Fruit fly (Drosophila melanogaster): ENCODE measurements around the gene Svil.
A peak's percentile ranks its signal among the peaks of the same experiment; 100 is the strongest.

The Svil gene

DNA sequence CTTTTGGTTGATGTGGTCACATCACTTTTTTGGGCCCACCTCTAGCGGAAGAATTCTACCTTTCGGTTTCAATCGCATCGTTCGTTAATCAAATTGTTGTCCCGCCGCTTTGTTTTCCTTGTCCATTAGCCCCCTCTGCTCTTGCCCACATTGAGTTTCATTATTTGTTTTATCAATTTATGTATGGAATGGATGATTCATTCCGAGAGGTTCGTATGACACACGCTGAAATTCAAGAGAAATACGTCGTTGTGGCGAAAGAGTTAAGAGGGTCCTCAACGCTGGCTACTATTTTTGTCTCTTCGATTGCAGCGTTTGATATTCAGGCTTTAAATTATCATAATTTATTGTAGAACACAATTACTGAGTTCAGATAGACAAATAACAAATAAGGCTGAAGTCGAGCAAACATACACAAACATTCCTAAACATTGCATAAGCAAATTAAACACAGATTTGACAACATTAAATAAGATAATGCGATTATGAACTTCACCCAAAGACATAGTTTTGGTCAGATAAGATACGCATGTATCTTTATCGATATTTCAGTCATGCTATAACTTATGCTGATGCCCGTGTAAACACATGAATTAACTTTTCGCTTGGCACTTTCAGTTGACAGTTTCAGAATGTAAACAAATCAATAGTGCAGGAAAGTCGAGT lies 116.2 kb downstream of the Svil start (continued):
- TF ChIP-seq fru (GFP tag; optimal IDR thresholded peaks at IDR 0.05) (no peak), dl (GFP tag; optimal IDR thresholded peaks at IDR 0.05; ENCODE audit: insufficient read depth in 1 of 2, partially characterized antibody in 2 of 2) (peak in 1 of 2 experiments; percentile 4), HLH106 (tag; optimal IDR thresholded peaks at IDR 0.05) (no peak), dsf (GFP tag; optimal IDR thresholded peaks at IDR 0.05; ENCODE audit: borderline replicate concordance) (no peak), ey (GFP tag; optimal IDR thresholded peaks at IDR 0.05) (no peak), tai (GFP tag; optimal IDR thresholded peaks at IDR 0.05) (no peak), Mio (GFP tag; optimal IDR thresholded peaks at IDR 0.05) (no peak)

DNA sequence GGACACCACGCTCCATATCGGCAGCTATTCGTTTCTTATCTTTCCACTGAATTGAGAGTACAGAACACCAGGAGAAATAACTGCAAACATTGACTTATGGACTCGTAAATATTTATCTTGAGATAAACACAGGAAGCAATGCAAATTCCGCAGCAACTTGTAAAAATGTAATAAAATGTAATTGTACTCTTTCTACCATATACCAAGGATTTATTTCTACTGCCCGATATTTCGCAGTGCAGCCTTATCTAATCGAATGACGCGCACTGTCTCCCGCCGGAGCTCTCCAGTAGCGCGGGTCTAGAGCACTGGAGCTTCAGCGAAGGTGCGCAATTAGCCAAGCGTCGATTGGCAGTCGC lies 116.7 kb downstream of the Svil start:
- TF ChIP-seq dl (GFP tag; optimal IDR thresholded peaks at IDR 0.05; ENCODE audit: insufficient read depth in 1 of 2, partially characterized antibody in 2 of 2): no peak
- peak; percentile 66 for TF ChIP-seq dsf (GFP tag; optimal IDR thresholded peaks at IDR 0.05; ENCODE audit: borderline replicate concordance)
- no peak for TF ChIP-seq usp (GFP tag; optimal IDR thresholded peaks at IDR 0.05)
- TF ChIP-seq OdsH (GFP tag; optimal IDR thresholded peaks at IDR 0.05): peak; percentile 91
- TF ChIP-seq Hr83 (GFP tag; optimal IDR thresholded peaks at IDR 0.05; ENCODE audit: poor library complexity, severe bottlenecking): peak; percentile 82
- TF ChIP-seq Jra (GFP tag; optimal IDR thresholded peaks at IDR 0.05): peak; percentile 91
- TF ChIP-seq Hnf4 (GFP tag; optimal IDR thresholded peaks at IDR 0.05): peak; percentile 93
- TF ChIP-seq N (GFP tag; optimal IDR thresholded peaks at IDR 0.05): no peak
- TF ChIP-seq CG32264 (GFP tag; optimal IDR thresholded peaks at IDR 0.05): peak; percentile 96
- TF ChIP-seq Abd-B (GFP tag; optimal IDR thresholded peaks at IDR 0.05): no peak
- TF ChIP-seq CrebA (GFP tag; optimal IDR thresholded peaks at IDR 0.05; ENCODE audit: borderline replicate concordance): peak; percentile 91
- TF ChIP-seq ey (GFP tag; optimal IDR thresholded peaks at IDR 0.05): peak; percentile 93
- TF ChIP-seq h (GFP tag; optimal IDR thresholded peaks at IDR 0.05): peak; percentile 99
- TF ChIP-seq lola (GFP tag; optimal IDR thresholded peaks at IDR 0.05): no peak
- TF ChIP-seq dmrt93B (GFP tag; optimal IDR thresholded peaks at IDR 0.05): peak; percentile 90
- peak; percentile 98 for TF ChIP-seq fru (GFP tag; optimal IDR thresholded peaks at IDR 0.05)
- TF ChIP-seq Myc (optimal IDR thresholded peaks at IDR 0.05): no peak
- peak; percentile 50 for TF ChIP-seq Mio (GFP tag; optimal IDR thresholded peaks at IDR 0.05)
- TF ChIP-seq rgr (GFP tag; optimal IDR thresholded peaks at IDR 0.05): peak; percentile 95
- TF ChIP-seq HLH106 (tag; optimal IDR thresholded peaks at IDR 0.05): peak; percentile 93
- no peak for TF ChIP-seq tai (GFP tag; optimal IDR thresholded peaks at IDR 0.05)
- TF ChIP-seq br (GFP tag; optimal IDR thresholded peaks at IDR 0.05): peak; percentile 96
- TF ChIP-seq woc (GFP tag; optimal IDR thresholded peaks at IDR 0.05): peak; percentile 81
- no peak for TF ChIP-seq Dfd (GFP tag; optimal IDR thresholded peaks at IDR 0.05)
- TF ChIP-seq CG9705 (GFP tag; optimal IDR thresholded peaks at IDR 0.05): peak; percentile 61
- no peak for TF ChIP-seq Dif (GFP tag; optimal IDR thresholded peaks at IDR 0.05; ENCODE audit: partially characterized antibody)
- peak; percentile 96 for TF ChIP-seq sage (GFP tag; optimal IDR thresholded peaks at IDR 0.05)
- no peak for TF ChIP-seq jim (GFP tag; optimal IDR thresholded peaks at IDR 0.05)
- TF ChIP-seq Sp1 (GFP tag; optimal IDR thresholded peaks at IDR 0.05): peak; percentile 91
- peak; percentile 57 for TF ChIP-seq sv (GFP tag; optimal IDR thresholded peaks at IDR 0.05)
- peak; percentile 30 for TF ChIP-seq GATAd (GFP tag; optimal IDR thresholded peaks at IDR 0.05)
- TF ChIP-seq Hr78 (GFP tag; optimal IDR thresholded peaks at IDR 0.05): no peak
- no peak for TF ChIP-seq pan (optimal IDR thresholded peaks at IDR 0.05)
- peak; percentile 94 to 99 for TF ChIP-seq foxo (GFP tag; optimal IDR thresholded peaks at IDR 0.05)
- peak; percentile 71 for TF ChIP-seq Rel (GFP tag; optimal IDR thresholded peaks at IDR 0.05)
- TF ChIP-seq Rel (tag; optimal IDR thresholded peaks at IDR 0.05): peak; percentile 64
- TF ChIP-seq psq (GFP tag; optimal IDR thresholded peaks at IDR 0.05): peak; percentile 89
- peak; percentile 90 for TF ChIP-seq brk (GFP tag; optimal IDR thresholded peaks at IDR 0.05)
- no peak for TF ChIP-seq Vsx2 (GFP tag; optimal IDR thresholded peaks at IDR 0.05; ENCODE audit: partially characterized antibody)
